Worm (Caenorhabditis elegans): ENCODE results near the gene tald-1.

DNA sequence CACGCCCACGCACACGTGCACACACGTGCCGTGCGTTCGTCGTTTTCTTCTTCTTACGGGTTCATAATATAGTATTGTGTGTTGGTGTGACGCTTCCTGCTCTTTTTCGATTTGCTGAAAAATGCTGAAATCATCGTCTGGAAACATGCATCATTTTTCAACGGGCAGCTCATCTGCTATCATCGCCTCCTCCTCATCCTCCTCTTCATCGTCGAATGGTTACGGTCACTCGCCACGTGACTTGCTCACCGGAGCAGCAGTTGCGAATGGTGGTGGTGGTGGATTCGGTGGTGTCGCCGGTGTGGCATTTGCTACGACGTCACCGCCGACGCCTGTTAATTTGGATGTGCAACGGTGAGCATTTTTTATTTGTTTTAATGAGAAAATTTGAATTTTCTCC, 22.3 kb downstream of the tald-1 start:
- TF ChIP-seq mep-1 (tag; optimal IDR thresholded peaks at IDR 0.05), result no peak
- TF ChIP-seq blmp-1 (tag; optimal IDR thresholded peaks at IDR 0.05), result no peak
- no peak for TF ChIP-seq hlh-1 (tag; optimal IDR thresholded peaks at IDR 0.05)
- TF ChIP-seq ceh-43 (GFP tag; optimal IDR thresholded peaks at IDR 0.05), result no peak
- no peak for TF ChIP-seq snpc-4 (tag; optimal IDR thresholded peaks at IDR 0.05)
- TF ChIP-seq nhr-28 (tag; optimal IDR thresholded peaks at IDR 0.05), result no peak
- no peak for TF ChIP-seq nhr-12 (tag; optimal IDR thresholded peaks at IDR 0.05)
- no peak for TF ChIP-seq mls-2 (tag; optimal IDR thresholded peaks at IDR 0.05)
- no peak for TF ChIP-seq flh-1 (GFP tag; optimal IDR thresholded peaks at IDR 0.05)
- no peak for TF ChIP-seq unc-62 (GFP tag; optimal IDR thresholded peaks at IDR 0.05)
- TF ChIP-seq nhr-237 (tag; optimal IDR thresholded peaks at IDR 0.05), result no peak
- no peak for TF ChIP-seq mab-5 (tag; optimal IDR thresholded peaks at IDR 0.05)

All from whole organism, mixed stage, embryonic.